Worm (Caenorhabditis elegans) whole organism, L2 larva: ENCODE measurements around the gene C06A12.8.

Experiments used
- Y55F3AM.14 ChIP-seq: fragments of 200-800 bp; sonication (Bioruptor generic); optimal IDR thresholded peaks from 2 replicates; lab custom pipeline; 2018; ENCODE audit warnings: mild to moderate bottlenecking, missing genetic modification characterization, missing compliant biosample characterization
- alr-1 ChIP-seq: fragments of 150-350 bp; optimal IDR thresholded peaks from 2 replicates; lab custom pipeline; 2014; ENCODE audit warnings: missing biosample characterization, missing genetic modification characterization
- elt-1 ChIP-seq: fragments of 150-350 bp; optimal IDR thresholded peaks from 2 replicates; lab custom pipeline; 2014; ENCODE audit warnings: missing biosample characterization, missing genetic modification characterization
- mab-5 ChIP-seq: fragments of 150-350 bp; optimal IDR thresholded peaks from 2 replicates; lab custom pipeline; 2014; ENCODE audit warnings: missing biosample characterization, missing genetic modification characterization
- nhr-6 ChIP-seq: fragments of 150-350 bp; optimal IDR thresholded peaks from 2 replicates; lab custom pipeline; 2014; ENCODE audit warnings: missing biosample characterization, missing genetic modification characterization
- unc-62 ChIP-seq: fragments of 150-350 bp; optimal IDR thresholded peaks from 2 replicates; lab custom pipeline; 2014; ENCODE audit warnings: missing biosample characterization, missing genetic modification reagents, missing genetic modification characterization
- ztf-11 ChIP-seq: sonication (generic microtip); optimal IDR thresholded peaks from 2 replicates; lab custom pipeline; 2017; ENCODE audit warnings: missing biosample characterization, missing genetic modification characterization

DNA sequence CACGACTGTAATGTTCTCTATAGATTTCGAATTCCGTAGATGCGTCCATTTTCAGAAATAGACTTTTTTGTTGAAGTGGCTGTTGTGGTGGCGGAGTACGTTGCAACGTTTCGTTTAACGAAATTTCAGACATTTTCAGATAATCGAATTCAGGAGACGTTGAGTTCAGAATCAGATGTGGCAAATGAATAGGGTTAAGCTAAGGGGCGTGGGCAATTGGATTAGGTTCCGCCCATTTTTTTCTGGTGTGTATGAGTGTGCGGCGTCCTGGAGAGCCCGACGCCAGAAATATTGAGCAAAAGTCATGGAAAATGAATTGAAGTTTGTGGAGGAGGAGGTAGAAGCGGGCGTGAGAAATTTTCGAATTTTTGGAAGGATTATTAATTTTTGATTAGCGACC is 23.8 kb upstream of the C06A12.8 start:
- TF ChIP-seq nhr-6 (tag; lab: Kevin White, UChicago), result no peak
- TF ChIP-seq alr-1, result no peak
- no peak for TF ChIP-seq mab-5
- TF ChIP-seq elt-1 (tag; lab: Kevin White, UChicago), result no peak
- TF ChIP-seq ztf-11 (tag; lab: Kevin White, UChicago), result no peak
- TF ChIP-seq unc-62 (GFP tag; lab: Kevin White, UChicago), result no peak
- TF ChIP-seq Y55F3AM.14 (GFP tag; lab: Kevin White, UChicago), result no peak
